Fruit fly (Drosophila melanogaster): ENCODE measurements around the gene Elovl7.

The Elovl7 gene

dm6 chr3R:8007595-8008255 is 12.1 kb upstream of the Elovl7 start, which contains the start of gene CG2767:
TSS of gene CG2767 (minus strand) at chr3R:8008110.
- TF ChIP-seq CG8478 (optimal IDR thresholded peaks at IDR 0.05) (no peak), Dll (optimal IDR thresholded peaks at IDR 0.05) (no peak), usp (GFP tag; optimal IDR thresholded peaks at IDR 0.05) (no peak), psq (optimal IDR thresholded peaks at IDR 0.05) (no peak), EcR (GFP tag; optimal IDR thresholded peaks at IDR 0.05) (no peak), pan (optimal IDR thresholded peaks at IDR 0.05) (no peak)

dm6 chr3R:8001074-8001669 is 5.5 kb upstream of the Elovl7 start, which contains the start of the genes Kmn2 and CG2698:
TSS of gene Kmn2 (minus strand) at chr3R:8001309.
TSS of gene CG2698 (plus strand) at chr3R:8001562.
- TF ChIP-seq psq (optimal IDR thresholded peaks at IDR 0.05) = no peak
- TF ChIP-seq CG8478 (optimal IDR thresholded peaks at IDR 0.05) = no peak
- TF ChIP-seq pan (optimal IDR thresholded peaks at IDR 0.05) = no peak
- no peak for TF ChIP-seq EcR (GFP tag; optimal IDR thresholded peaks at IDR 0.05)
- no peak for TF ChIP-seq usp (GFP tag; optimal IDR thresholded peaks at IDR 0.05)
- TF ChIP-seq Dll (optimal IDR thresholded peaks at IDR 0.05) = no peak

- TF ChIP-seq usp (GFP tag; optimal IDR thresholded peaks at IDR 0.05) = no peak
- TF ChIP-seq CG8478 (optimal IDR thresholded peaks at IDR 0.05) = no peak
- TF ChIP-seq Dll (optimal IDR thresholded peaks at IDR 0.05) = no peak
- no peak for TF ChIP-seq pan (optimal IDR thresholded peaks at IDR 0.05)
- no peak for TF ChIP-seq psq (optimal IDR thresholded peaks at IDR 0.05)
- TF ChIP-seq EcR (GFP tag; optimal IDR thresholded peaks at IDR 0.05) = no peak
These were observed 4.0 kb upstream of the Elovl7 start, which contains the start of gene PIG-H for dm6 chr3R:7999530-8000116. TSS of gene PIG-H (plus strand) at chr3R:7999832.

dm6 chr3R:7998778-7999177 is 3.1 kb upstream of the Elovl7 start:
- TF ChIP-seq CG8478 (optimal IDR thresholded peaks at IDR 0.05) (no peak), usp (GFP tag; optimal IDR thresholded peaks at IDR 0.05) (no peak), Dll (optimal IDR thresholded peaks at IDR 0.05) (no peak), EcR (GFP tag; optimal IDR thresholded peaks at IDR 0.05) (no peak), pan (optimal IDR thresholded peaks at IDR 0.05) (no peak), psq (optimal IDR thresholded peaks at IDR 0.05) (no peak)

dm6 chr3R:7994629-7995028 is 1.0 kb downstream of the Elovl7 start:
- TF ChIP-seq pan (optimal IDR thresholded peaks at IDR 0.05) (no peak), EcR (GFP tag; optimal IDR thresholded peaks at IDR 0.05) (no peak), psq (optimal IDR thresholded peaks at IDR 0.05) (no peak), usp (GFP tag; optimal IDR thresholded peaks at IDR 0.05) (no peak)

dm6 chr3R:7993506-7993905 is 2.1 kb downstream of the Elovl7 start:
- TF ChIP-seq EcR (GFP tag; optimal IDR thresholded peaks at IDR 0.05) (no peak), Dll (optimal IDR thresholded peaks at IDR 0.05) (peak; percentile 34)

dm6 chr3R:7992100-7992499 is 3.6 kb downstream of the Elovl7 start:
- TF ChIP-seq pan (optimal IDR thresholded peaks at IDR 0.05) (no peak), EcR (GFP tag; optimal IDR thresholded peaks at IDR 0.05) (no peak), usp (GFP tag; optimal IDR thresholded peaks at IDR 0.05) (no peak), Dll (optimal IDR thresholded peaks at IDR 0.05) (no peak), CG8478 (optimal IDR thresholded peaks at IDR 0.05) (no peak), psq (optimal IDR thresholded peaks at IDR 0.05) (no peak)

dm6 chr3R:7991446-7991845 is 4.2 kb downstream of the Elovl7 start:
- TF ChIP-seq usp (GFP tag; optimal IDR thresholded peaks at IDR 0.05) (no peak), CG8478 (optimal IDR thresholded peaks at IDR 0.05) (no peak), EcR (GFP tag; optimal IDR thresholded peaks at IDR 0.05) (no peak), psq (optimal IDR thresholded peaks at IDR 0.05) (no peak), Dll (optimal IDR thresholded peaks at IDR 0.05) (no peak), pan (optimal IDR thresholded peaks at IDR 0.05) (no peak)

dm6 chr3R:7990799-7991423 is 4.7 kb downstream of the Elovl7 start:
- no peak for TF ChIP-seq CG8478 (optimal IDR thresholded peaks at IDR 0.05)
- TF ChIP-seq pan (optimal IDR thresholded peaks at IDR 0.05) = no peak
- TF ChIP-seq EcR (GFP tag; optimal IDR thresholded peaks at IDR 0.05) = no peak
- TF ChIP-seq usp (GFP tag; optimal IDR thresholded peaks at IDR 0.05) = no peak
- TF ChIP-seq psq (optimal IDR thresholded peaks at IDR 0.05) = no peak
- TF ChIP-seq Dll (optimal IDR thresholded peaks at IDR 0.05) = no peak

- no peak for TF ChIP-seq psq (optimal IDR thresholded peaks at IDR 0.05)
- TF ChIP-seq CG8478 (optimal IDR thresholded peaks at IDR 0.05) = no peak
- TF ChIP-seq EcR (GFP tag; optimal IDR thresholded peaks at IDR 0.05) = no peak
- no peak for TF ChIP-seq pan (optimal IDR thresholded peaks at IDR 0.05)
These were observed 5.4 kb downstream of the Elovl7 start for dm6 chr3R:7990257-7990656.

- no peak for TF ChIP-seq psq (optimal IDR thresholded peaks at IDR 0.05)
- TF ChIP-seq usp (GFP tag; optimal IDR thresholded peaks at IDR 0.05) = no peak
- TF ChIP-seq Dll (optimal IDR thresholded peaks at IDR 0.05) = no peak
- no peak for TF ChIP-seq CG8478 (optimal IDR thresholded peaks at IDR 0.05)
- no peak for TF ChIP-seq pan (optimal IDR thresholded peaks at IDR 0.05)
- no peak for TF ChIP-seq EcR (GFP tag; optimal IDR thresholded peaks at IDR 0.05)
These were observed 14.3 kb downstream of the Elovl7 start for dm6 chr3R:7981396-7981795.

- TF ChIP-seq Dll (optimal IDR thresholded peaks at IDR 0.05) (no peak), pan (optimal IDR thresholded peaks at IDR 0.05) (no peak)
These were observed 15.4 kb downstream of the Elovl7 start, which contains the start of gene Sfp84E for dm6 chr3R:7980222-7980621. TSS of gene Sfp84E (minus strand) at chr3R:7980322.

Measured in whole organism.